Worm (Caenorhabditis elegans) whole organism, L3 larva: ENCODE data around the gene ZK930.4.

Experiments
- ZK546.5 ChIP-seq: sonication (generic microtip); optimal IDR thresholded peaks from 2 replicates; lab custom pipeline; 2017; ENCODE audit warnings: missing biosample characterization, missing genetic modification characterization
- ceh-16 ChIP-seq: sonication (generic microtip); optimal IDR thresholded peaks from 2 replicates; lab custom pipeline; 2017; ENCODE audit warnings: missing biosample characterization, missing genetic modification characterization
- elt-3 ChIP-seq, 3 experiments: fragments of 150-350 bp in 1 of 3; sonication (generic microtip) in 2 of 3; optimal IDR thresholded peaks; 2 replicates in 2 of 3; 4 replicates in 1 of 3; lab custom pipeline; 2014 to 2017; ENCODE audit warnings: missing biosample characterization in 3 of 3, missing genetic modification characterization in 3 of 3
- jun-1 ChIP-seq: fragments of 150-350 bp; optimal IDR thresholded peaks from 2 replicates; lab custom pipeline; 2014; ENCODE audit warnings: missing biosample characterization, missing genetic modification reagents, missing genetic modification characterization
- nhr-11 ChIP-seq: fragments of 150-350 bp; optimal IDR thresholded peaks from 2 replicates; lab custom pipeline; 2014; ENCODE audit warnings: missing biosample characterization, missing genetic modification characterization
- nhr-12 ChIP-seq: fragments of 150-350 bp; optimal IDR thresholded peaks from 2 replicates; lab custom pipeline; 2014; ENCODE audit warnings: missing biosample characterization, missing genetic modification characterization
- nhr-25 ChIP-seq: sonication (generic microtip); optimal IDR thresholded peaks from 2 replicates; lab custom pipeline; 2017; ENCODE audit warnings: missing biosample characterization, missing genetic modification characterization
- unc-39 ChIP-seq: sonication (generic microtip); optimal IDR thresholded peaks from 4 replicates; lab custom pipeline; 2017; ENCODE audit warnings: missing biosample characterization, missing genetic modification characterization
- unc-62 ChIP-seq: fragments of 150-350 bp; sonication (generic microtip); optimal IDR thresholded peaks from 4 replicates; lab custom pipeline; 2014; ENCODE audit warnings: missing biosample characterization, missing genetic modification reagents, missing genetic modification characterization
- ztf-4 ChIP-seq: fragments of 150-350 bp; optimal IDR thresholded peaks from 2 replicates; lab custom pipeline; 2014; ENCODE audit warnings: missing biosample characterization, missing genetic modification characterization

ce11 chrII:11889420-11890075, 16.8 kb upstream of the ZK930.4 start:
- TF ChIP-seq nhr-12 (tag; lab: Kevin White, UChicago) = no peak
- TF ChIP-seq jun-1 (tag; lab: Kevin White, UChicago) = no peak
- peak; percentile 72 for TF ChIP-seq nhr-25 (tag; lab: Kevin White, UChicago)
- TF ChIP-seq ceh-16 = no peak
- no peak for TF ChIP-seq unc-62
- TF ChIP-seq ztf-4 (tag; lab: Kevin White, UChicago) = no peak
- TF ChIP-seq elt-3 (tag; optimal IDR thresholded peaks at IDR 0.05; lab: Kevin White, UChicago) = no peak
- TF ChIP-seq ZK546.5 (tag; lab: Kevin White, UChicago) = no peak
- no peak for TF ChIP-seq nhr-11 (tag; lab: Kevin White, UChicago)
- TF ChIP-seq unc-39 (tag; lab: Kevin White, UChicago) = no peak
